Fruit fly (Drosophila melanogaster): ENCODE results near the gene Sfp24Bc.

Gene Sfp24Bc

dm6 chr2L:3655698-3656105, 14.7 kb downstream of the Sfp24Bc start (continued):
- TF ChIP-seq Nf-YA (GFP tag; IDR thresholded peaks at IDR 0.05) (peak; percentile 96), CG7372 (GFP tag; IDR thresholded peaks at IDR 0.05) (peak; percentile 97), otp (GFP tag; IDR thresholded peaks at IDR 0.05) (peak; percentile 97), luna (GFP tag; optimal IDR thresholded peaks at IDR 0.05) (peak; percentile 96), Hr51 (GFP tag; optimal IDR thresholded peaks at IDR 0.05) (peak; percentile 96 to 98), unc-4 (GFP tag; IDR thresholded peaks at IDR 0.05; ENCODE audit: partially characterized antibody) (peak; percentile 31; the same call in 1 of the 2 replicates), crol (GFP tag; IDR thresholded peaks at IDR 0.05) (peak; percentile 49; the same call in 1 of the 2 replicates), H2.0 (GFP tag; IDR thresholded peaks at IDR 0.05) (peak; percentile 97), Ets65A (GFP tag) (peak; percentile 100), CG6765 (GFP tag; optimal IDR thresholded peaks at IDR 0.05) (peak; percentile 97), dm (GFP tag; optimal IDR thresholded peaks at IDR 0.05) (peak; percentile 96), Myb (GFP tag; optimal IDR thresholded peaks at IDR 0.05) (peak; percentile 91), ci (GFP tag; IDR thresholded peaks at IDR 0.05) (peak; percentile 99), CG10274 (GFP tag; optimal IDR thresholded peaks at IDR 0.05) (peak; percentile 92), caup (GFP tag; optimal IDR thresholded peaks at IDR 0.05; ENCODE audit: severe bottlenecking) (peak; percentile 98), CG32532 (GFP tag; IDR thresholded peaks at IDR 0.05) (peak; percentile 99), kah (GFP tag; optimal IDR thresholded peaks at IDR 0.05) (peak; percentile 4), Fer1 (GFP tag; optimal IDR thresholded peaks at IDR 0.05) (peak; percentile 99), CG4707 (GFP tag; optimal IDR thresholded peaks at IDR 0.05) (peak; percentile 98), mirr (GFP tag; optimal IDR thresholded peaks at IDR 0.05) (peak; percentile 99), cas (GFP tag; IDR thresholded peaks at IDR 0.05) (peak; percentile 94), Aef1 (GFP tag; IDR thresholded peaks at IDR 0.05) (peak; percentile 97), CG33213 (GFP tag; optimal IDR thresholded peaks at IDR 0.05) (peak; percentile 95), ewg (GFP tag; optimal IDR thresholded peaks at IDR 0.05) (peak; percentile 96), oc (tag; optimal IDR thresholded peaks at IDR 0.05) (peak; percentile 98), Dip3 (GFP tag; optimal IDR thresholded peaks at IDR 0.05) (peak; percentile 97), CG1602 (GFP tag; optimal IDR thresholded peaks at IDR 0.05) (peak; percentile 96), CG4282 (GFP tag; optimal IDR thresholded peaks at IDR 0.05) (peak; percentile 95), sisA (GFP tag; IDR thresholded peaks at IDR 0.05) (peak; percentile 98), Ptx1 (GFP tag; IDR thresholded peaks at IDR 0.05) (peak; percentile 98), Oaz (GFP tag; IDR thresholded peaks at IDR 0.05) (peak; percentile 95), Meics (GFP tag; optimal IDR thresholded peaks at IDR 0.05) (peak; percentile 98), Bteb2 (GFP tag; optimal IDR thresholded peaks at IDR 0.05) (peak; percentile 97), ERR (GFP tag; optimal IDR thresholded peaks at IDR 0.05) (peak; percentile 97), Kr (GFP tag; optimal IDR thresholded peaks at IDR 0.05) (peak; percentile 80), Bgb (GFP tag; IDR thresholded peaks at IDR 0.05; ENCODE audit: partially characterized antibody) (no peak), CG4328 (GFP tag; optimal IDR thresholded peaks at IDR 0.05) (peak; percentile 98), tup (GFP tag; optimal IDR thresholded peaks at IDR 0.05) (peak; percentile 91), CG3163 (GFP tag; optimal IDR thresholded peaks at IDR 0.05) (peak; percentile 94), tio (GFP tag; optimal IDR thresholded peaks at IDR 0.05) (peak; percentile 95), CG9817 (tag; optimal IDR thresholded peaks at IDR 0.05) (peak; percentile 99), CG2678 (tag; optimal IDR thresholded peaks at IDR 0.05) (peak; percentile 99), pros (GFP tag; optimal IDR thresholded peaks at IDR 0.05) (peak; percentile 88), CG3995 (GFP tag; optimal IDR thresholded peaks at IDR 0.05) (peak; percentile 84), CG13624 (GFP tag; optimal IDR thresholded peaks at IDR 0.05) (peak; percentile 99), Oli (tag; optimal IDR thresholded peaks at IDR 0.05) (peak; percentile 99), CG17385 (GFP tag; optimal IDR thresholded peaks at IDR 0.05) (peak; percentile 97), CG17361 (GFP tag; IDR thresholded peaks at IDR 0.05) (peak; percentile 98), CG16863 (GFP tag; optimal IDR thresholded peaks at IDR 0.05) (peak; percentile 98), CG34422 (GFP tag; IDR thresholded peaks at IDR 0.05) (peak; percentile 98), CG8388 (GFP tag; optimal IDR thresholded peaks at IDR 0.05) (peak; percentile 99)
